Fruit fly (Drosophila melanogaster) whole organism: ENCODE measurements around the gene Atg2.

ENCODE experiments used
- CG8478 ChIP-seq: fragments of >200 bp; optimal IDR thresholded peaks from 2 replicates; lab custom pipeline; 2018; ENCODE audit warnings: inconsistent platforms
- Dll ChIP-seq: fragments of >200 bp; optimal IDR thresholded peaks from 2 replicates; lab custom pipeline; 2017
- EcR ChIP-seq, 2 experiments: fragments of >200 bp; optimal IDR thresholded peaks; 2 replicates each; lab custom pipeline; 2017; ENCODE audit warnings: missing biosample characterization in 2 of 2, missing genetic modification characterization in 2 of 2, missing genetic modification reagents in 2 of 2
- pan ChIP-seq: fragments of >200 bp; optimal IDR thresholded peaks from 2 replicates; lab custom pipeline; 2017
- psq ChIP-seq: fragments of >200 bp; optimal IDR thresholded peaks from 2 replicates; lab custom pipeline; 2017
- usp ChIP-seq: fragments of >200 bp; optimal IDR thresholded peaks from 2 replicates; lab custom pipeline; 2017; ENCODE audit warnings: missing biosample characterization, missing genetic modification characterization, mixed read lengths

DNA sequence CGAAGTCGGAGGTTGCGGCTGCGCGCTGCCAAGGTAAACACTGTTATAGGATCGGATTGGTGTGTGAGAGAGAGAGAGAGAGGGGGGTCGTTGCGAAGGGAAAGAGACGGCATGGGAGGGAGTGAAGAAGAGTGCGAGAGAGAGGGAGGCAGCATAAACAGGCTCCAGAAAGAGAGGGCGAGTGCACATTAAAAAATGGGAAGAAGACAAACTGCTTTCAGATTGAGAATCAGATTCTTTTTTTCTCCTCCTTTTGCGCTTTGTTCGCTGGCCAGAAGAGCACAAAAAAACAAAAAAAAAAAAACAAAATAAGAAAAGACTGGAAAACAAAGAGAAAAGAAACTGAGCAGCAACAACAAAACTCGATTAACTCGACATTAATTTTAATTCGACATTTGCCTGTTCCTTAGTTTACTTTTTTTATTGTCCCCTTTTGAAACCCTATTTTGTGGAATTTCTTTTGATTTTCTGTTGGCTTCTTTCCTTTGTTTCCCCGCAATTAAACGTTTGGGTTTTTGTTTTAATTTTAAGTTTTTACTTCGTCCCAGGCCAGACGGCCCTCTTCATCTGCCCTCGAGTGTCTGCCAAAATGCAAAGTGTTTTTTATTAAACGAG, 34.2 kb downstream of the Atg2 start:
- no peak for TF ChIP-seq psq
- TF ChIP-seq CG8478 (lab: Kevin White, UChicago) = no peak
- TF ChIP-seq pan = no peak
- no peak for TF ChIP-seq Dll (lab: Kevin White, UChicago)
- TF ChIP-seq EcR (GFP tag; optimal IDR thresholded peaks at IDR 0.05; lab: Kevin White, UChicago) = no peak
- TF ChIP-seq usp (GFP tag; lab: Kevin White, UChicago) = no peak
